Worm (Caenorhabditis elegans) whole organism, young adult: ENCODE measurements around the gene F53B2.8.

Source experiments
- B0336.3 ChIP-seq: fragments of 200-800 bp; sonication (Bioruptor generic); IDR thresholded peaks from 2 replicates; pipeline ENCODE4 v1.3.6; 2022; ENCODE audit warnings: missing genetic modification characterization, missing compliant biosample characterization
- F10E7.11 ChIP-seq: sonication (generic microtip); optimal IDR thresholded peaks from 2 replicates; lab custom pipeline; 2017; ENCODE audit warnings: mild to moderate bottlenecking, missing genetic modification characterization, moderate library complexity, missing compliant biosample characterization
- F23B12.7 ChIP-seq: sonication (generic microtip); optimal IDR thresholded peaks from 2 replicates; lab custom pipeline; 2017; ENCODE audit warnings: missing genetic modification characterization, mild to moderate bottlenecking, missing compliant biosample characterization, antibody characterized with exemption, moderate library complexity; ENCODE audit not compliant: insufficient read depth
- F37B4.10 ChIP-seq: fragments of 200-800 bp; sonication (Bioruptor generic); IDR thresholded peaks from 2 replicates; pipeline ENCODE4 v1.3.6; 2022; ENCODE audit warnings: missing genetic modification characterization, missing compliant biosample characterization
- Y56A3A.18 ChIP-seq: fragments of 200-800 bp; sonication (Bioruptor generic); IDR thresholded peaks from 2 replicates; pipeline ENCODE4 v1.3.6; 2022; ENCODE audit warnings: missing genetic modification reagents, missing genetic modification characterization, missing compliant biosample characterization
- akir-1 ChIP-seq: fragments of 200-800 bp; sonication (Bioruptor generic); optimal IDR thresholded peaks from 2 replicates; lab custom pipeline; 2018; ENCODE audit warnings: mild to moderate bottlenecking, missing genetic modification characterization, moderate library complexity, missing compliant biosample characterization
- ama-1 ChIP-seq, 3 experiments: fragments of 150-350 bp in 1 of 3; sonication (generic microtip) in 2 of 3; optimal IDR thresholded peaks; 2 replicates each; lab custom pipeline; 2014 to 2018; ENCODE audit warnings: missing biosample characterization in 2 of 3, missing genetic modification characterization in 2 of 3, missing genetic modification reagents in 2 of 3
- aptf-2 ChIP-seq: fragments of 200-800 bp; sonication (Bioruptor generic); conservative IDR thresholded peaks from 2 replicates; pipeline ENCODE4 v1.3.6; 2022; ENCODE audit warnings: missing genetic modification reagents, missing genetic modification characterization, missing compliant biosample characterization
- aptf-3 ChIP-seq: fragments of 200-800 bp; sonication (Bioruptor generic); IDR thresholded peaks from 2 replicates; pipeline ENCODE4 v1.3.6; 2022; ENCODE audit warnings: missing genetic modification characterization, missing compliant biosample characterization
- atf-7 ChIP-seq: sonication (generic microtip); optimal IDR thresholded peaks from 2 replicates; lab custom pipeline; 2017; ENCODE audit warnings: mild to moderate bottlenecking, missing genetic modification characterization, missing compliant biosample characterization
- bed-2 ChIP-seq: fragments of 200-800 bp; sonication (Bioruptor generic); IDR thresholded peaks from 2 replicates; pipeline ENCODE4 v1.3.6; 2022; ENCODE audit warnings: missing genetic modification reagents, missing genetic modification characterization, missing compliant biosample characterization
- ccch-3 ChIP-seq: fragments of 200-800 bp; sonication (Bioruptor generic); optimal IDR thresholded peaks from 2 replicates; lab custom pipeline; 2018; ENCODE audit warnings: mild to moderate bottlenecking, missing genetic modification characterization, missing compliant biosample characterization
- ceh-40 ChIP-seq: fragments of 200-800 bp; sonication (Bioruptor generic); IDR thresholded peaks from 2 replicates; pipeline ENCODE4 v1.3.6; 2022; ENCODE audit warnings: missing genetic modification characterization, missing compliant biosample characterization
- ceh-91 ChIP-seq: fragments of 200-800 bp; sonication (Bioruptor generic); IDR thresholded peaks from 2 replicates; pipeline ENCODE4 v1.3.6; 2022; ENCODE audit warnings: missing genetic modification reagents, missing genetic modification characterization, missing compliant biosample characterization
- dox-1 ChIP-seq: fragments of 200-800 bp; sonication (Bioruptor generic); IDR thresholded peaks from 2 replicates; pipeline ENCODE4 v1.3.6; 2022; ENCODE audit warnings: missing genetic modification reagents, missing genetic modification characterization, missing compliant biosample characterization
- dpl-1 ChIP-seq: fragments of 150-350 bp; optimal IDR thresholded peaks from 2 replicates; lab custom pipeline; 2014; ENCODE audit warnings: missing biosample characterization, missing genetic modification reagents, missing genetic modification characterization
- fkh-3 ChIP-seq: sonication (generic microtip); optimal IDR thresholded peaks from 2 replicates; lab custom pipeline; 2016; ENCODE audit warnings: mild to moderate bottlenecking, missing genetic modification characterization, missing compliant biosample characterization
- gei-17 ChIP-seq: fragments of 200-800 bp; sonication (Bioruptor generic); optimal IDR thresholded peaks from 2 replicates; lab custom pipeline; 2018; ENCODE audit warnings: mild to moderate bottlenecking, missing genetic modification characterization, missing compliant biosample characterization
- him-1 ChIP-seq: sonication (generic microtip); optimal IDR thresholded peaks from 2 replicates; lab custom pipeline; 2016; ENCODE audit warnings: missing genotype, missing genetic modification reagents, missing genetic modification characterization, missing compliant biosample characterization
- hmg-1.2 ChIP-seq: fragments of 200-800 bp; sonication (Bioruptor generic); IDR thresholded peaks from 2 replicates; pipeline ENCODE4 v1.3.6; 2022; ENCODE audit warnings: missing genetic modification reagents, missing genetic modification characterization, missing compliant biosample characterization
- hmg-20 ChIP-seq: fragments of 200-800 bp; sonication (Bioruptor generic); IDR thresholded peaks from 2 replicates; pipeline ENCODE4 v1.3.6; 2022; ENCODE audit warnings: missing genetic modification reagents, missing genetic modification characterization, missing compliant biosample characterization
- hrde-1 ChIP-seq: sonication (generic microtip); optimal IDR thresholded peaks from 2 replicates; lab custom pipeline; 2016; ENCODE audit warnings: missing genetic modification characterization, mild to moderate bottlenecking, missing compliant biosample characterization, moderate library complexity, missing genotype, missing genetic modification reagents, borderline replicate concordance
- hsf-1 ChIP-seq: fragments of 200-800 bp; sonication (Bioruptor generic); IDR thresholded peaks from 2 replicates; pipeline ENCODE4 v1.3.6; 2022; ENCODE audit warnings: missing genetic modification reagents, missing genetic modification characterization, missing compliant biosample characterization
- let-607 ChIP-seq, 2 experiments: fragments of 200-800 bp in 1 of 2; sonication (Bioruptor generic) in 1 of 2; sonication (generic microtip) in 1 of 2; optimal IDR thresholded peaks; 2 replicates each; lab custom pipeline; 2016 to 2018; ENCODE audit warnings: mild to moderate bottlenecking in 2 of 2, missing compliant biosample characterization in 2 of 2, missing genetic modification characterization in 2 of 2, moderate library complexity in 2 of 2, missing genotype in 1 of 2
- lir-1 ChIP-seq: fragments of 200-800 bp; sonication (Bioruptor generic); conservative IDR thresholded peaks from 2 replicates; pipeline ENCODE4 v1.3.6; 2022; ENCODE audit warnings: missing genetic modification reagents, missing genetic modification characterization, missing compliant biosample characterization
- madf-3 ChIP-seq: fragments of 200-800 bp; sonication (Bioruptor generic); IDR thresholded peaks from 2 replicates; pipeline ENCODE4 v1.3.6; 2022; ENCODE audit warnings: missing genetic modification reagents, missing genetic modification characterization, missing compliant biosample characterization
- madf-8 ChIP-seq: fragments of 200-800 bp; sonication (Bioruptor generic); conservative IDR thresholded peaks from 2 replicates; pipeline ENCODE4 v1.3.6; 2022; ENCODE audit warnings: missing genetic modification reagents, missing genetic modification characterization, missing compliant biosample characterization
- mes-4 ChIP-seq: sonication (generic microtip); optimal IDR thresholded peaks from 2 replicates; lab custom pipeline; 2016; ENCODE audit warnings: missing genotype, missing genetic modification characterization, missing compliant biosample characterization
- nfya-2 ChIP-seq: fragments of 200-800 bp; sonication (Bioruptor generic); IDR thresholded peaks from 2 replicates; pipeline ENCODE4 v1.3.6; 2022; ENCODE audit warnings: missing genetic modification reagents, missing genetic modification characterization, missing compliant biosample characterization
- nfyb-1 ChIP-seq: fragments of 200-800 bp; sonication (Bioruptor generic); IDR thresholded peaks from 2 replicates; pipeline ENCODE4 v1.3.6; 2022; ENCODE audit warnings: missing genetic modification reagents, missing genetic modification characterization, missing compliant biosample characterization
- nhr-120 ChIP-seq: fragments of 200-800 bp; sonication (Bioruptor generic); IDR thresholded peaks from 2 replicates; pipeline ENCODE4 v1.3.6; 2022; ENCODE audit warnings: missing genetic modification characterization, missing compliant biosample characterization
- nhr-27 ChIP-seq: fragments of 200-800 bp; sonication (Bioruptor generic); optimal IDR thresholded peaks from 2 replicates; lab custom pipeline; 2018; ENCODE audit warnings: mild to moderate bottlenecking, missing genetic modification characterization, moderate library complexity, missing compliant biosample characterization
- pha-4 ChIP-seq: fragments of 150-350 bp; sonication (generic microtip); optimal IDR thresholded peaks from 2 replicates; lab custom pipeline; 2014; ENCODE audit warnings: missing biosample characterization, missing genetic modification reagents, missing genetic modification characterization
- rec-8 ChIP-seq, 2 experiments: sonication (generic microtip); optimal IDR thresholded peaks; 2 replicates each; lab custom pipeline; 2016; ENCODE audit warnings: mild to moderate bottlenecking in 2 of 2, missing genetic modification characterization in 2 of 2, missing genetic modification reagents in 2 of 2, missing genotype in 2 of 2, missing biosample characterization in 1 of 2, missing compliant biosample characterization in 1 of 2, moderate library complexity in 1 of 2
- sdz-38 ChIP-seq: sonication (generic microtip); optimal IDR thresholded peaks from 2 replicates; lab custom pipeline; 2016; ENCODE audit warnings: missing genotype, missing genetic modification characterization, missing compliant biosample characterization
- sea-2 ChIP-seq: fragments of 200-800 bp; sonication (Bioruptor generic); IDR thresholded peaks from 2 replicates; pipeline ENCODE4 v1.3.6; 2022; ENCODE audit warnings: missing genetic modification characterization, missing compliant biosample characterization
- snpc-3.4 ChIP-seq: sonication (generic microtip); optimal IDR thresholded peaks from 2 replicates; lab custom pipeline; 2017; ENCODE audit warnings: missing genetic modification characterization, mild to moderate bottlenecking, missing compliant biosample characterization, antibody characterized with exemption, moderate library complexity, missing genotype, missing genetic modification reagents
- tbp1 ChIP-seq: fragments of 200-800 bp; sonication (Bioruptor generic); optimal IDR thresholded peaks from 2 replicates; lab custom pipeline; 2018; ENCODE audit warnings: mild to moderate bottlenecking, missing genetic modification characterization, missing compliant biosample characterization
- unc-130 ChIP-seq: sonication (generic microtip); optimal IDR thresholded peaks from 2 replicates; lab custom pipeline; 2016; ENCODE audit warnings: missing genetic modification reagents, missing genetic modification characterization, missing compliant biosample characterization
- zfh-2 ChIP-seq: fragments of 200-800 bp; sonication (Bioruptor generic); conservative IDR thresholded peaks from 2 replicates; pipeline ENCODE4 v1.3.6; 2022; ENCODE audit warnings: missing genetic modification reagents, missing genetic modification characterization, missing compliant biosample characterization
- zim-3 ChIP-seq: sonication (generic microtip); optimal IDR thresholded peaks from 2 replicates; lab custom pipeline; 2017; ENCODE audit warnings: mild to moderate bottlenecking, missing genetic modification characterization, moderate library complexity, missing compliant biosample characterization

Gene F53B2.8

ce11 chrIV:12537694-12538093 is 10.5 kb upstream of the F53B2.8 start:
- TF ChIP-seq dpl-1 (GFP tag; lab: Kevin White, UChicago) (no peak), sdz-38 (tag; lab: Kevin White, UChicago) (no peak), akir-1 (no peak), hsf-1 (no peak), tbp1 (GFP tag; lab: Kevin White, UChicago) (no peak), snpc-3.4 (tag; lab: Kevin White, UChicago) (no peak), madf-3 (GFP tag; lab: Robert Waterston, UW) (no peak), nhr-27 (tag; lab: Kevin White, UChicago) (no peak)
- TF ChIP-seq, all 124 proteins: peak for 0

ce11 chrIV:12536358-12536757 is 9.2 kb upstream of the F53B2.8 start:
- no peak for TF ChIP-seq madf-8 (GFP tag; lab: Robert Waterston, UW)
- no peak for TF ChIP-seq sea-2 (GFP tag; lab: Robert Waterston, UW)
- TF ChIP-seq hmg-20 (GFP tag; lab: Robert Waterston, UW) = no peak
- no peak for TF ChIP-seq lir-1 (GFP tag; lab: Robert Waterston, UW)
- no peak for TF ChIP-seq aptf-2 (GFP tag; lab: Robert Waterston, UW)

- TF ChIP-seq nhr-27 (tag; lab: Kevin White, UChicago) = no peak
- TF ChIP-seq ceh-40 = no peak
- no peak for TF ChIP-seq gei-17
- no peak for TF ChIP-seq hrde-1 (tag; lab: Kevin White, UChicago)
- no peak for TF ChIP-seq F23B12.7 (tag; lab: Kevin White, UChicago)
- TF ChIP-seq F10E7.11 (tag; lab: Kevin White, UChicago) = no peak
- TF ChIP-seq ama-1 (optimal IDR thresholded peaks at IDR 0.05; lab: Kevin White, UChicago) = no peak
- TF ChIP-seq ama-1 (GFP tag; optimal IDR thresholded peaks at IDR 0.05; lab: Kevin White, UChicago) = no peak
- TF ChIP-seq B0336.3 (GFP tag; lab: Robert Waterston, UW) = no peak
- no peak for TF ChIP-seq rec-8 (tag; optimal IDR thresholded peaks at IDR 0.05; lab: Kevin White, UChicago)
- TF ChIP-seq ccch-3 (GFP tag; lab: Kevin White, UChicago) = no peak
- TF ChIP-seq Y56A3A.18 = no peak
Observed at ce11 chrIV:12531464-12531863, 4.3 kb upstream of the F53B2.8 start.

- TF ChIP-seq zfh-2 (GFP tag; lab: Robert Waterston, UW) (no peak), akir-1 (no peak), aptf-3 (GFP tag; lab: Robert Waterston, UW) (no peak), hmg-1.2 (GFP tag; lab: Robert Waterston, UW) (no peak), madf-8 (GFP tag; lab: Robert Waterston, UW) (no peak), zim-3 (tag; lab: Kevin White, UChicago) (no peak), hrde-1 (tag; lab: Kevin White, UChicago) (no peak), F37B4.10 (GFP tag; lab: Robert Waterston, UW) (no peak), unc-130 (GFP tag; lab: Kevin White, UChicago) (no peak), rec-8 (tag; optimal IDR thresholded peaks at IDR 0.05; lab: Kevin White, UChicago) (no peak)
Observed at ce11 chrIV:12531047-12531446, 3.9 kb upstream of the F53B2.8 start, which contains the start of gene F53B2.5. TSS of gene F53B2.5 (minus strand) at chrIV:12531147.

- TF ChIP-seq bed-2 (no peak), ceh-91 (no peak), akir-1 (no peak), rec-8 (tag; optimal IDR thresholded peaks at IDR 0.05; lab: Kevin White, UChicago) (no peak), let-607 (tag; optimal IDR thresholded peaks at IDR 0.05; lab: Kevin White, UChicago) (no peak), dox-1 (no peak), fkh-3 (tag; lab: Kevin White, UChicago) (no peak), atf-7 (no peak), nfya-2 (GFP tag; lab: Robert Waterston, UW) (no peak), nhr-120 (GFP tag; lab: Robert Waterston, UW) (no peak), him-1 (no peak), madf-3 (GFP tag; lab: Robert Waterston, UW) (no peak), pha-4 (tag; lab: Kevin White, UChicago) (no peak), ccch-3 (GFP tag; lab: Kevin White, UChicago) (no peak), mes-4 (tag; lab: Kevin White, UChicago) (no peak), nfyb-1 (no peak)
Observed at ce11 chrIV:12525409-12525808, 1.8 kb downstream of the F53B2.8 start, which contains the start of gene eak-4. TSS of gene eak-4 (minus strand) at chrIV:12525509.
